2 fruit fly cellular contexts compared by ENCODE assay signal in the genomic region with DNA sequence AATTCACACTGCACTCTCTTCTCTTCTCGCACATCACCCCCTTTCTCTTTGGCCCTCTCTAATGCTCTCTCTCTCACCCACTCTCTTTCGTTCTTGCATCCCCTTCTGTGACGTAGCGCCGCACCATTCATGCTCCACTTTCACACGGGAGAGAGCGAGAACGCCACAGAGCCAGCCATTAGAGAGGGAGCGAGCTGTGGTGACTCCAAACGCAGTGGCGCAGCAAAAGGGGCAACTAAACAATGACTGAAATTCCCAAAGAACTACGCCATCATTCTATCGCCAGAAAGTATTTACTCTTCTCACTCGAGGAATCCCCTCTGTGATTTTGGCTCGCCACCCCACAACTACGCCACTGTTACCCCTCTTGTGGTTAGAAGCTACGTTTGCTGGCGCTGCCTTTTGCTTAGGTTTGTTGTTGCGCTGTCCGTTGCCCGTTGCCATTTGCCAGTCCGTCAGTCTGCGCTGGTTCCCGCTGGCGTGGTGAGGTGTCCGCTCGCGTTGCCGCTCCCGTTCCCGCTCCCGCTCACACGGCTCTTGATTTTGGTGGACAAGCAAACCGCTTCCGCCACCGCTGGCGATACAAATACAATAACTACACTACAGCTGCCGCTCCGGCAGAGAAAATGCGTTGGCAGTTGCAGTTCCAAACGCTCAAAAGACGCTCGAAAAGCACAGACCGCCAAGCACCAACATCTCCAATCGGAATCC.
TF ChIP-seq lines count a peak whose summit lies in the region.

No protein-coding gene starts in this region.

TF ChIP-seq in whole organism, embryonic, 481 proteins besides CTCF, POLR2A, EP300 and RAD21 (continued from another document and continues in another):
- TF ChIP-seq wor (GFP tag; IDR thresholded peaks at IDR 0.05; lab: Robert Waterston, UW) = peak; percentile 97
- peak; percentile 92 for TF ChIP-seq CG8359 (GFP tag; optimal IDR thresholded peaks at IDR 0.05; lab: Kevin White, UChicago; ENCODE audit: borderline replicate concordance)
- TF ChIP-seq Dbx (GFP tag; IDR thresholded peaks at IDR 0.05; lab: Robert Waterston, UW) = peak; percentile 99
- peak; percentile 100 for TF ChIP-seq ci (GFP tag; IDR thresholded peaks at IDR 0.05; lab: Robert Waterston, UW)
- TF ChIP-seq br (optimal IDR thresholded peaks at IDR 0.05; lab: Kevin White, UChicago) = no peak
- peak; percentile 99 for TF ChIP-seq BtbVII (GFP tag; optimal IDR thresholded peaks at IDR 0.05; lab: Kevin White, UChicago)
- peak; percentile 95 for TF ChIP-seq YL-1 (GFP tag; optimal IDR thresholded peaks at IDR 0.05; lab: Kevin White, UChicago)
- TF ChIP-seq yki (optimal IDR thresholded peaks at IDR 0.05; lab: Kevin White, UChicago) = peak; percentile 93
- TF ChIP-seq caup (GFP tag; optimal IDR thresholded peaks at IDR 0.05; lab: Kevin White, UChicago; ENCODE audit: severe bottlenecking) = peak; percentile 99
- peak; percentile 96 for TF ChIP-seq NC2α (GFP tag; optimal IDR thresholded peaks at IDR 0.05; lab: Kevin White, UChicago)
- TF ChIP-seq sens-2 (GFP tag; IDR thresholded peaks at IDR 0.05; lab: Robert Waterston, UW) = peak; percentile 98
- TF ChIP-seq kni (GFP tag; optimal IDR thresholded peaks at IDR 0.05; lab: Kevin White, UChicago) = peak; percentile 98
- TF ChIP-seq CG31365 (tag; optimal IDR thresholded peaks at IDR 0.05; lab: Kevin White, UChicago) = peak; percentile 95
- peak; percentile 99 for TF ChIP-seq Awh (GFP tag; IDR thresholded peaks at IDR 0.05; lab: Robert Waterston, UW)
- TF ChIP-seq CG4707 (GFP tag; optimal IDR thresholded peaks at IDR 0.05; lab: Kevin White, UChicago) = peak; percentile 94
- TF ChIP-seq CG4404 (GFP tag; IDR thresholded peaks at IDR 0.05; lab: Robert Waterston, UW) = peak; percentile 99
- peak; percentile 94 for TF ChIP-seq CG15601 (tag; optimal IDR thresholded peaks at IDR 0.05; lab: Kevin White, UChicago)
- peak; percentile 99 for TF ChIP-seq CG30403 (GFP tag; optimal IDR thresholded peaks at IDR 0.05; lab: Kevin White, UChicago)
- no peak for TF ChIP-seq CG15479 (GFP tag; optimal IDR thresholded peaks at IDR 0.05; lab: Kevin White, UChicago)
- peak; percentile 99 for TF ChIP-seq az2 (GFP tag; optimal IDR thresholded peaks at IDR 0.05; lab: Kevin White, UChicago)
- peak; percentile 97 for TF ChIP-seq CG17385 (GFP tag; optimal IDR thresholded peaks at IDR 0.05; lab: Kevin White, UChicago)
- TF ChIP-seq CG7271 (tag; optimal IDR thresholded peaks at IDR 0.05; lab: Kevin White, UChicago) = peak; percentile 23
- TF ChIP-seq CG1024 (GFP tag; IDR thresholded peaks at IDR 0.05; lab: Robert Waterston, UW) = peak; percentile 97
- peak; percentile 100 for TF ChIP-seq lilli (GFP tag; optimal IDR thresholded peaks at IDR 0.05; lab: Kevin White, UChicago)
- TF ChIP-seq CG15073 (GFP tag; optimal IDR thresholded peaks at IDR 0.05; lab: Kevin White, UChicago) = peak; percentile 87
- peak; percentile 42; the same call in 1 of the 3 replicates for TF ChIP-seq CG6791 (GFP tag; IDR thresholded peaks at IDR 0.05; lab: Robert Waterston, UW; ENCODE audit: partially characterized antibody)
- peak; percentile 99 for TF ChIP-seq Dek (tag; optimal IDR thresholded peaks at IDR 0.05; lab: Kevin White, UChicago)
- TF ChIP-seq CG18476 (GFP tag; optimal IDR thresholded peaks at IDR 0.05; lab: Kevin White, UChicago) = peak; percentile 97
- peak; percentile 99 for TF ChIP-seq CG33213 (GFP tag; optimal IDR thresholded peaks at IDR 0.05; lab: Kevin White, UChicago)
- TF ChIP-seq CG2116 (GFP tag; optimal IDR thresholded peaks at IDR 0.05; lab: Kevin White, UChicago) = peak; percentile 85
- peak; percentile 100 for TF ChIP-seq Rfx (GFP tag; IDR thresholded peaks at IDR 0.05; lab: Robert Waterston, UW)
- TF ChIP-seq MTF-1 (GFP tag; optimal IDR thresholded peaks at IDR 0.05; lab: Kevin White, UChicago; ENCODE audit: borderline replicate concordance) = peak; percentile 96
- TF ChIP-seq tup (GFP tag; optimal IDR thresholded peaks at IDR 0.05; lab: Kevin White, UChicago) = peak; percentile 98
- TF ChIP-seq Ets65A (GFP tag; lab: Kevin White, UChicago) = peak; percentile 100
- TF ChIP-seq gfzf (GFP tag; optimal IDR thresholded peaks at IDR 0.05; lab: Kevin White, UChicago) = peak; percentile 35
- TF ChIP-seq Ets97D (GFP tag; optimal IDR thresholded peaks at IDR 0.05; lab: Kevin White, UChicago) = peak; percentile 94
- TF ChIP-seq CG10654 (GFP tag; optimal IDR thresholded peaks at IDR 0.05; lab: Kevin White, UChicago) = peak; percentile 99
- TF ChIP-seq dimm (GFP tag; IDR thresholded peaks at IDR 0.05; lab: Robert Waterston, UW) = peak; percentile 99
- peak; percentile 38 for TF ChIP-seq BEAF-32 (GFP tag; optimal IDR thresholded peaks at IDR 0.05; lab: Kevin White, UChicago)
- TF ChIP-seq Lhr (GFP tag; optimal IDR thresholded peaks at IDR 0.05; lab: Kevin White, UChicago) = peak; percentile 95
- peak; percentile 99 for TF ChIP-seq zfh2 (GFP tag; optimal IDR thresholded peaks at IDR 0.05; lab: Kevin White, UChicago)
- no peak for TF ChIP-seq mld (GFP tag; IDR thresholded peaks at IDR 0.05; lab: Robert Waterston, UW; ENCODE audit: partially characterized antibody)
- peak; percentile 99 for TF ChIP-seq CG1792 (GFP tag; optimal IDR thresholded peaks at IDR 0.05; lab: Kevin White, UChicago)
- TF ChIP-seq CG11085 (GFP tag; IDR thresholded peaks at IDR 0.05; lab: Robert Waterston, UW) = peak; percentile 99
- peak; percentile 98 for TF ChIP-seq ash1 (GFP tag; optimal IDR thresholded peaks at IDR 0.05; lab: Kevin White, UChicago)
- peak; percentile 96 to 98 for TF ChIP-seq Trl (optimal IDR thresholded peaks at IDR 0.05; lab: Kevin White, UChicago)
- TF ChIP-seq Trl (GFP tag; optimal IDR thresholded peaks at IDR 0.05; lab: Kevin White, UChicago) = peak; percentile 99
- peak; percentile 99 for TF ChIP-seq CG5245 (GFP tag; optimal IDR thresholded peaks at IDR 0.05; lab: Kevin White, UChicago)
- TF ChIP-seq CG18599 (GFP tag; optimal IDR thresholded peaks at IDR 0.05; lab: Kevin White, UChicago) = peak; percentile 100
- peak; percentile 25; the same call in 1 of the 3 replicates for TF ChIP-seq CG16813 (GFP tag; IDR thresholded peaks at IDR 0.05; lab: Robert Waterston, UW; ENCODE audit: partially characterized antibody)
- peak; percentile 99 for TF ChIP-seq repo (GFP tag; optimal IDR thresholded peaks at IDR 0.05; lab: Kevin White, UChicago)
- no peak for TF ChIP-seq usp (GFP tag; optimal IDR thresholded peaks at IDR 0.05; lab: Kevin White, UChicago)
- TF ChIP-seq CG17186 (GFP tag; optimal IDR thresholded peaks at IDR 0.05; lab: Kevin White, UChicago) = peak; percentile 89
- peak; percentile 93 for TF ChIP-seq CG10565 (GFP tag; optimal IDR thresholded peaks at IDR 0.05; lab: Kevin White, UChicago)
- TF ChIP-seq CG31388 (GFP tag; optimal IDR thresholded peaks at IDR 0.05; lab: Kevin White, UChicago) = peak; percentile 97
- peak; percentile 98 for TF ChIP-seq Oli (tag; optimal IDR thresholded peaks at IDR 0.05; lab: Kevin White, UChicago)
- peak; percentile 97 for TF ChIP-seq jing (GFP tag; optimal IDR thresholded peaks at IDR 0.05; lab: Kevin White, UChicago)
- peak; percentile 97 for TF ChIP-seq CG10979 (tag; optimal IDR thresholded peaks at IDR 0.05; lab: Kevin White, UChicago)
- peak; percentile 98 for TF ChIP-seq CG6683 (GFP tag; optimal IDR thresholded peaks at IDR 0.05; lab: Kevin White, UChicago)
- TF ChIP-seq CG17612 (GFP tag; IDR thresholded peaks at IDR 0.05; lab: Robert Waterston, UW) = peak; percentile 98

TF ChIP-seq in whole organism, prepupa, 60 proteins besides CTCF, POLR2A, EP300 and RAD21 (continued from another document):
- TF ChIP-seq CG6163 (GFP tag; IDR thresholded peaks at IDR 0.05; lab: Robert Waterston, UW) (peak; percentile 99), Eip75B (GFP tag; optimal IDR thresholded peaks at IDR 0.05; lab: Kevin White, UChicago) (peak; percentile 97), Sox15 (GFP tag; optimal IDR thresholded peaks at IDR 0.05; lab: Kevin White, UChicago) (peak; percentile 96), CG8119 (GFP tag; IDR thresholded peaks at IDR 0.05; lab: Robert Waterston, UW) (peak; percentile 99), CG31627 (GFP tag; optimal IDR thresholded peaks at IDR 0.05; lab: Kevin White, UChicago) (peak; percentile 99), CG8632 (GFP tag; optimal IDR thresholded peaks at IDR 0.05; lab: Kevin White, UChicago) (peak; percentile 94), svp (GFP tag; lab: Kevin White, UChicago) (peak; percentile 99), CG11762 (GFP tag; optimal IDR thresholded peaks at IDR 0.05; lab: Kevin White, UChicago; ENCODE audit: insufficient read depth) (peak; percentile 96), CG11902 (GFP tag; optimal IDR thresholded peaks at IDR 0.05; lab: Kevin White, UChicago) (peak; percentile 97), cyc (GFP tag; optimal IDR thresholded peaks at IDR 0.05; lab: Kevin White, UChicago) (peak; percentile 99), eg (GFP tag; IDR thresholded peaks at IDR 0.05; lab: Robert Waterston, UW) (peak; percentile 100), CG3032 (tag; optimal IDR thresholded peaks at IDR 0.05; lab: Kevin White, UChicago) (peak; percentile 88), CG6854 (GFP tag; optimal IDR thresholded peaks at IDR 0.05; lab: Kevin White, UChicago) (peak; percentile 97), OdsH (GFP tag; optimal IDR thresholded peaks at IDR 0.05; lab: Kevin White, UChicago) (peak; percentile 99)
